Worm (Caenorhabditis elegans): ENCODE data around the gene rcd-1.

DNA sequence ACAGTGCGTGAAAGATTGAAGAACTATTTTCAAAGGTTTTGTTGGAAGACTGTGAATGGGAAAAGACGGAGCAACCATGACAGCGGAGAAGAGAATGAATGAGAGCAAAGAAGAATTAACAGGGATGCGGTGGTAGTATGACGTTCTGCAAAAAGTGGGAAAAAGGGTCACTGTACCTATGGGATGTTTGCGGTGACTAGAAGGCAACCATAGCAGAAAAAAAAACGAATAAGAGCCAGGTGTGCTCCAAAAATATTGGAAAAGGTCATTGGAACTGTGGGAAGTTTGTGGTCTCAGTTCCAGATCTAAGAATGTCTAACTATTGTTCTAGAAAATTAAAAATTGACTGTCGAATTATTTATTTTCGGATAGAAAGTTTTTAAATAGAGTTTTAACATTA is 5.0 kb upstream of the rcd-1 start, which contains the start of gene fbxb-90:
- TF ChIP-seq madf-3 (GFP tag; IDR thresholded peaks at IDR 0.05) (no peak), F49E8.2 (tag; optimal IDR thresholded peaks at IDR 0.05; ENCODE audit: insufficient read depth) (no peak), pha-4 (tag; optimal IDR thresholded peaks at IDR 0.05) (no peak), Y56A3A.18 (GFP tag; IDR thresholded peaks at IDR 0.05) (no peak), nfya-1 (tag; optimal IDR thresholded peaks at IDR 0.05; ENCODE audit: borderline replicate concordance, insufficient read depth) (no peak), hrde-1 (tag; optimal IDR thresholded peaks at IDR 0.05; ENCODE audit: borderline replicate concordance) (no peak), B0035.1 (tag; optimal IDR thresholded peaks at IDR 0.05) (no peak), ama-1 (optimal IDR thresholded peaks at IDR 0.05) (no peak), ama-1 (GFP tag; optimal IDR thresholded peaks at IDR 0.05) (no peak), lin-35 (GFP tag; optimal IDR thresholded peaks at IDR 0.05) (no peak), hlh-12 (tag; optimal IDR thresholded peaks at IDR 0.05) (no peak), egl-18 (GFP tag; IDR thresholded peaks at IDR 0.05) (no peak), K12H6.12 (tag; optimal IDR thresholded peaks at IDR 0.05) (no peak), K11D2.4 (GFP tag; IDR thresholded peaks at IDR 0.05) (no peak), unc-62 (GFP tag; optimal IDR thresholded peaks at IDR 0.05) (no peak)

Data from whole organism, young adult.